Fruit fly (Drosophila melanogaster): ENCODE data around the gene CG10435.

Gene CG10435

DNA sequence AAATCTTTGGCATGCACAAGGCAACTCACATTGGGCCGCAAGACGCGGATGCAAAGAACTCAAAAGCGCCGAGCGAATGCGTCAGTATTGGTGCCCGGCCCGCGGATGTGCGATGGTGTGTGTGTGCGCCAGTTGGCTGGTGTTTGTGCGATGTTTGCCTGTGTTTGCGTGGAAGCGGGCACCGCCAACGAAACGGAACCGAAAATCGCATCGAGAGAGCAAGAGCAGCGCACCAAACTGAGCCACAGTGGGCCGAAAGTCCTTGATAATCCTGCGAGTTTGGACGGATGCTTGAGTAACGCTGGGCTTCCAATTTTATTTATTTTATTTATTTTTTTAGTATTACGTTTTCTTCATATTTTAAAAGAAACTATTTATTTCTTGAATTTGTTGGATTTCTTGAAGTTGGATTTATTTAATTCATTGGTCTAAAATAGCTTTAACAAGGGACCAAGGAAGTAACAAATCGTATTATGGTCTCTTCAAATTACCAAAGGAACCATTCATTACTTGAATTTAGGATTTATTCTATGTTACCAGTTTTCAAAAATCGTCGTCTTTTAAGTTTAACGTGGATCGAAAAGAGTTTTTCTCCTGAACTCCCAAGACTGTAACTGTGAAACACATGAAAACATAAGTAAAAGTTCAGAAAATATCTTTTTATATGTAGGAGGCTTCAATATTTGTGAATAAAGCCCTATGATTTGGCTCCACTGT, 50.1 kb downstream of the CG10435 start:
- peak; percentile 81 for TF ChIP-seq spab (GFP tag; optimal IDR thresholded peaks at IDR 0.05)
- peak; percentile 66 for TF ChIP-seq CG34406 (GFP tag; optimal IDR thresholded peaks at IDR 0.05)
- peak; percentile 53 for TF ChIP-seq CG11762 (GFP tag; optimal IDR thresholded peaks at IDR 0.05; ENCODE audit: insufficient read depth)
- TF ChIP-seq dsx (GFP tag; optimal IDR thresholded peaks at IDR 0.05; ENCODE audit: poor library complexity, severe bottlenecking) = peak; percentile 81
- TF ChIP-seq Met (GFP tag; optimal IDR thresholded peaks at IDR 0.05) = peak; percentile 61
- TF ChIP-seq Hr39 (GFP tag; optimal IDR thresholded peaks at IDR 0.05) = peak; percentile 51
- TF ChIP-seq Eip78C (GFP tag) = peak; percentile 91
- peak; percentile 77 for TF ChIP-seq CG10631 (GFP tag; optimal IDR thresholded peaks at IDR 0.05)
- peak; percentile 77 for TF ChIP-seq esn (GFP tag; optimal IDR thresholded peaks at IDR 0.05)
- peak; percentile 48; the same call in 2 of the 3 replicates for TF ChIP-seq CG8119 (GFP tag; IDR thresholded peaks at IDR 0.05)
- TF ChIP-seq CG6276 (GFP tag; optimal IDR thresholded peaks at IDR 0.05) = peak; percentile 83
- peak; percentile 53 for TF ChIP-seq CG6792 (GFP tag; optimal IDR thresholded peaks at IDR 0.05)
- peak; percentile 67 for TF ChIP-seq Sox15 (GFP tag; optimal IDR thresholded peaks at IDR 0.05)
- peak; percentile 28 for TF ChIP-seq Sox102F (GFP tag; optimal IDR thresholded peaks at IDR 0.05)
- peak; percentile 46 for TF ChIP-seq CG10669 (GFP tag; optimal IDR thresholded peaks at IDR 0.05)
- no peak for TF ChIP-seq Hr38 (GFP tag; optimal IDR thresholded peaks at IDR 0.05)
- TF ChIP-seq fd85E (GFP tag; optimal IDR thresholded peaks at IDR 0.05) = peak; percentile 16
- peak; percentile 65 for TF ChIP-seq pdm3 (GFP tag; optimal IDR thresholded peaks at IDR 0.05)
- TF ChIP-seq topi (GFP tag; optimal IDR thresholded peaks at IDR 0.05) = peak; percentile 57
- peak; percentile 81 for TF ChIP-seq OdsH (GFP tag; optimal IDR thresholded peaks at IDR 0.05)
- peak; percentile 56 for TF ChIP-seq Ets21C (GFP tag; optimal IDR thresholded peaks at IDR 0.05)
- TF ChIP-seq Eip75B (GFP tag; optimal IDR thresholded peaks at IDR 0.05) = peak; percentile 55
- no peak for TF ChIP-seq fkh (GFP tag; optimal IDR thresholded peaks at IDR 0.05)
- peak; percentile 66 for TF ChIP-seq CG31627 (GFP tag; optimal IDR thresholded peaks at IDR 0.05)
- TF ChIP-seq CG7368 (GFP tag; optimal IDR thresholded peaks at IDR 0.05) = peak; percentile 30
- peak; percentile 79 for TF ChIP-seq svp (GFP tag)
- peak; percentile 61 for TF ChIP-seq dac (GFP tag; optimal IDR thresholded peaks at IDR 0.05)
- peak; percentile 72 for TF ChIP-seq fd59A (GFP tag; optimal IDR thresholded peaks at IDR 0.05)
- TF ChIP-seq Blimp-1 (GFP tag; optimal IDR thresholded peaks at IDR 0.05) = peak; percentile 54
- no peak for TF ChIP-seq Eip93F (GFP tag; optimal IDR thresholded peaks at IDR 0.05)
- TF ChIP-seq CG6163 (GFP tag; IDR thresholded peaks at IDR 0.05) = peak; percentile 60
- TF ChIP-seq Smox (GFP tag; optimal IDR thresholded peaks at IDR 0.05) = peak; percentile 52
- no peak for TF ChIP-seq vri (GFP tag; optimal IDR thresholded peaks at IDR 0.05)
- TF ChIP-seq CG1621 (tag; optimal IDR thresholded peaks at IDR 0.05) = no peak
- peak; percentile 61 for TF ChIP-seq CG3919 (GFP tag; optimal IDR thresholded peaks at IDR 0.05)
- TF ChIP-seq CG6808 (GFP tag; optimal IDR thresholded peaks at IDR 0.05) = peak; percentile 79
- TF ChIP-seq eg (GFP tag; IDR thresholded peaks at IDR 0.05) = peak; percentile 56
- 0 out of 2 replicates have a peak, but pooled peaks have one; percentile 7 for TF ChIP-seq CG11294 (GFP tag; IDR thresholded peaks at IDR 0.05)
- peak; percentile 85 for TF ChIP-seq CG4318 (GFP tag; optimal IDR thresholded peaks at IDR 0.05)
- TF ChIP-seq CG9139 (GFP tag; optimal IDR thresholded peaks at IDR 0.05) = peak; percentile 40
- peak; percentile 64 for TF ChIP-seq Hr4 (GFP tag; optimal IDR thresholded peaks at IDR 0.05)
- TF ChIP-seq CG11902 (GFP tag; optimal IDR thresholded peaks at IDR 0.05) = peak; percentile 38
- TF ChIP-seq ss (GFP tag; optimal IDR thresholded peaks at IDR 0.05) = peak; percentile 21 to 68
- peak; percentile 9 for TF ChIP-seq CG16779 (tag; optimal IDR thresholded peaks at IDR 0.05)
- peak; percentile 49 for TF ChIP-seq cyc (GFP tag; optimal IDR thresholded peaks at IDR 0.05)
- peak; percentile 29 for TF ChIP-seq CG8319 (GFP tag; optimal IDR thresholded peaks at IDR 0.05)
- TF ChIP-seq Sox14 (GFP tag; optimal IDR thresholded peaks at IDR 0.05) = peak; percentile 47
- TF ChIP-seq CG6854 (GFP tag; optimal IDR thresholded peaks at IDR 0.05) = no peak
- peak; percentile 78 for TF ChIP-seq achi (GFP tag; optimal IDR thresholded peaks at IDR 0.05)
- no peak for TF ChIP-seq Gug (GFP tag; IDR thresholded peaks at IDR 0.05)
- TF ChIP-seq lz (GFP tag; optimal IDR thresholded peaks at IDR 0.05) = peak; percentile 54

Measured in whole organism, prepupa.